Worm (Caenorhabditis elegans) whole organism, mixed stage, embryonic: ENCODE data around the gene F56C4.2.

ENCODE experiments used
- cnd-1 ChIP-seq: fragments of 200-800 bp; sonication (Bioruptor generic); optimal IDR thresholded peaks from 2 replicates; lab custom pipeline; 2018; ENCODE audit warnings: mild to moderate bottlenecking, missing genetic modification characterization, missing compliant biosample characterization
- lsy-2 ChIP-seq: fragments of 150-350 bp; optimal IDR thresholded peaks from 2 replicates; lab custom pipeline; 2014; ENCODE audit warnings: missing biosample characterization, missing genetic modification characterization
- nhr-28 ChIP-seq: fragments of 150-350 bp; optimal IDR thresholded peaks from 2 replicates; lab custom pipeline; 2014; ENCODE audit warnings: missing biosample characterization, missing genetic modification characterization
- pha-4 ChIP-seq: fragments of 150-350 bp; optimal IDR thresholded peaks from 2 replicates; lab custom pipeline; 2018; ENCODE audit warnings: missing biosample characterization, missing genetic modification reagents, missing genetic modification characterization
- unc-39 ChIP-seq: fragments of 150-350 bp; optimal IDR thresholded peaks from 2 replicates; lab custom pipeline; 2014; ENCODE audit warnings: missing biosample characterization, missing genetic modification characterization
- unc-62 ChIP-seq: fragments of 150-350 bp; optimal IDR thresholded peaks from 2 replicates; lab custom pipeline; 2014; ENCODE audit warnings: missing biosample characterization, missing genetic modification reagents, missing genetic modification characterization
- ztf-11 ChIP-seq: fragments of 150-350 bp; optimal IDR thresholded peaks from 2 replicates; lab custom pipeline; 2014; ENCODE audit warnings: missing biosample characterization, missing genetic modification characterization

- TF ChIP-seq unc-62 (GFP tag; lab: Kevin White, UChicago) (no peak), ztf-11 (tag; lab: Kevin White, UChicago) (no peak), pha-4 (tag; lab: Kevin White, UChicago) (no peak), unc-39 (no peak), nhr-28 (tag; lab: Kevin White, UChicago) (no peak), lsy-2 (tag; lab: Kevin White, UChicago) (no peak), cnd-1 (no peak)
Observed at ce11 chrIV:10682155-10682749, 43.2 kb downstream of the F56C4.2 start, which contains the start of gene fmo-2.
